Fruit fly (Drosophila melanogaster) whole organism, embryonic: ENCODE measurements around the gene CG16826.

Experiments
- Adf1 ChIP-seq: fragments of 200-800 bp; sonication (Bioruptor generic); IDR thresholded peaks from 2 replicates; pipeline ENCODE4 v1.3.6; 2022; ENCODE audit warnings: missing biosample characterization, missing genetic modification characterization
- Blimp-1 ChIP-seq: fragments of 200-800 bp; sonication (Bioruptor generic); optimal IDR thresholded peaks from 3 replicates; lab custom pipeline; 2018; ENCODE audit warnings: missing biosample characterization, missing genetic modification characterization, mild to moderate bottlenecking, moderate library complexity, missing genetic modification reagents
- C15 ChIP-seq: fragments of 200-800 bp; sonication (Bioruptor generic); IDR thresholded peaks from 3 replicates; pipeline ENCODE4 v1.3.6; 2022; ENCODE audit warnings: missing biosample characterization, missing genetic modification characterization
- CG10979 ChIP-seq: fragments of 200-800 bp; sonication (Bioruptor generic); optimal IDR thresholded peaks from 2 replicates; lab custom pipeline; 2018; ENCODE audit warnings: missing biosample characterization, mild to moderate bottlenecking, missing genetic modification characterization, moderate library complexity
- CG12769 ChIP-seq: fragments of 200-800 bp; sonication (Bioruptor generic); optimal IDR thresholded peaks from 2 replicates; lab custom pipeline; 2019; ENCODE audit warnings: missing biosample characterization, mild to moderate bottlenecking, missing genetic modification characterization, moderate library complexity
- CG14860 ChIP-seq: fragments of 200-800 bp; sonication (Bioruptor generic); IDR thresholded peaks from 3 replicates; pipeline ENCODE4 v1.3.6; 2022; ENCODE audit warnings: missing biosample characterization, missing genetic modification characterization; ENCODE audit not compliant: partially characterized antibody
- CG16779 ChIP-seq: fragments of 200-800 bp; sonication (Bioruptor generic); IDR thresholded peaks from 2 replicates; pipeline ENCODE4 v1.3.6; 2022; ENCODE audit warnings: missing biosample characterization, missing genetic modification characterization
- CG17359 ChIP-seq: fragments of 200-800 bp; sonication (Bioruptor generic); optimal IDR thresholded peaks from 3 replicates; lab custom pipeline; 2018; ENCODE audit warnings: missing biosample characterization, mild to moderate bottlenecking, missing genetic modification characterization, moderate library complexity
- CG1792 ChIP-seq: fragments of 200-800 bp; sonication (Bioruptor generic); optimal IDR thresholded peaks from 2 replicates; lab custom pipeline; 2016; ENCODE audit warnings: missing biosample characterization, missing genetic modification characterization
- CG18764 ChIP-seq: fragments of 200-800 bp; sonication (Bioruptor generic); optimal IDR thresholded peaks from 3 replicates; lab custom pipeline; 2016; ENCODE audit warnings: missing biosample characterization, missing genetic modification characterization
- CG2120 ChIP-seq: fragments of 200-800 bp; sonication (Bioruptor generic); optimal IDR thresholded peaks from 3 replicates; lab custom pipeline; 2016; ENCODE audit warnings: missing biosample characterization, missing genetic modification characterization
- CG2129 ChIP-seq: fragments of 200-800 bp; sonication (Bioruptor generic); IDR thresholded peaks from 2 replicates; pipeline ENCODE4 v1.3.6; 2022; ENCODE audit warnings: missing biosample characterization, missing genetic modification characterization; ENCODE audit not compliant: partially characterized antibody
- CG33213 ChIP-seq: fragments of 200-800 bp; sonication (Bioruptor generic); optimal IDR thresholded peaks from 3 replicates; lab custom pipeline; 2016; ENCODE audit warnings: missing biosample characterization, missing genetic modification characterization
- CG4360 ChIP-seq: fragments of 200-800 bp; sonication (Bioruptor generic); IDR thresholded peaks from 2 replicates; pipeline ENCODE4 v1.3.6; 2022; ENCODE audit warnings: missing biosample characterization, missing genetic modification characterization
- CG7556 ChIP-seq: fragments of 200-800 bp; sonication (Bioruptor generic); optimal IDR thresholded peaks from 2 replicates; lab custom pipeline; 2017; ENCODE audit warnings: missing biosample characterization, mild to moderate bottlenecking, missing genetic modification characterization
- CG9797 ChIP-seq: fragments of 200-800 bp; sonication (Bioruptor generic); optimal IDR thresholded peaks from 3 replicates; lab custom pipeline; 2018; ENCODE audit warnings: missing biosample characterization, mild to moderate bottlenecking, missing genetic modification characterization
- CHES-1-like ChIP-seq: fragments of 200-800 bp; sonication (Bioruptor generic); optimal IDR thresholded peaks from 2 replicates; lab custom pipeline; 2016; ENCODE audit warnings: missing biosample characterization, missing genetic modification characterization
- D19A ChIP-seq: fragments of 200-800 bp; optimal IDR thresholded peaks from 3 replicates; lab custom pipeline; 2019; ENCODE audit warnings: missing biosample characterization, mild to moderate bottlenecking, missing genetic modification characterization, moderate library complexity
- Doc2 ChIP-seq: fragments of 200-800 bp; sonication (Bioruptor generic); IDR thresholded peaks from 2 replicates; pipeline ENCODE4 v1.3.6; 2022; ENCODE audit warnings: missing biosample characterization, missing genetic modification characterization
- E2f2 ChIP-seq: fragments of 200-800 bp; sonication (Bioruptor generic); IDR thresholded peaks from 2 replicates; pipeline ENCODE4 v1.3.6; 2022; ENCODE audit warnings: missing biosample characterization, missing genetic modification characterization
- Hand ChIP-seq: fragments of 200-800 bp; sonication (Bioruptor generic); optimal IDR thresholded peaks from 2 replicates; lab custom pipeline; 2017; ENCODE audit warnings: mild to moderate bottlenecking, missing biosample characterization, missing genetic modification reagents, missing genetic modification characterization
- Hr39 ChIP-seq: fragments of >200 bp; optimal IDR thresholded peaks from 2 replicates; lab custom pipeline; 2017
- Hr51 ChIP-seq, 2 experiments: fragments of 200-800 bp; sonication (Bioruptor generic); optimal IDR thresholded peaks; 2 replicates in 1 of 2; 3 replicates in 1 of 2; lab custom pipeline; 2016 to 2018; ENCODE audit warnings: missing biosample characterization in 2 of 2, missing genetic modification characterization in 2 of 2, mild to moderate bottlenecking in 1 of 2, moderate library complexity in 1 of 2
- Hr78 ChIP-seq, 2 experiments: fragments of 200-800 bp in 1 of 2; fragments of >200 bp in 1 of 2; sonication (Bioruptor generic) in 1 of 2; optimal IDR thresholded peaks; 2 replicates each; lab custom pipeline; 2017 to 2019; ENCODE audit warnings: missing biosample characterization in 2 of 2, missing genetic modification characterization in 2 of 2, mild to moderate bottlenecking in 1 of 2, moderate library complexity in 1 of 2
- Lpt ChIP-seq: fragments of >200 bp; optimal IDR thresholded peaks from 2 replicates; lab custom pipeline; 2018; ENCODE audit warnings: missing biosample characterization, missing genetic modification characterization
- Meics ChIP-seq: fragments of 200-800 bp; sonication (Bioruptor generic); optimal IDR thresholded peaks from 2 replicates; lab custom pipeline; 2017; ENCODE audit warnings: missing biosample characterization, mild to moderate bottlenecking, missing genetic modification characterization
- Myb ChIP-seq: fragments of 200-800 bp; sonication (Bioruptor generic); optimal IDR thresholded peaks from 2 replicates; lab custom pipeline; 2016; ENCODE audit warnings: missing biosample characterization, missing genetic modification characterization
- Optix ChIP-seq: fragments of 200-800 bp; sonication (Bioruptor generic); IDR thresholded peaks from 3 replicates; pipeline ENCODE4 v1.3.6; 2022; ENCODE audit warnings: missing biosample characterization, missing genetic modification characterization
- Ravus ChIP-seq: fragments of 200-800 bp; sonication (Bioruptor generic); IDR thresholded peaks from 2 replicates; pipeline ENCODE4 v1.3.6; 2022; ENCODE audit warnings: missing biosample characterization, missing genetic modification characterization
- Sox102F ChIP-seq: fragments of 200-800 bp; sonication (Bioruptor generic); optimal IDR thresholded peaks from 2 replicates; lab custom pipeline; 2018; ENCODE audit warnings: missing biosample characterization, mild to moderate bottlenecking, missing genetic modification characterization, moderate library complexity
- Spps ChIP-seq: fragments of 200-800 bp; sonication (Bioruptor generic); optimal IDR thresholded peaks from 2 replicates; lab custom pipeline; 2018; ENCODE audit warnings: missing biosample characterization, mild to moderate bottlenecking, missing genetic modification characterization
- Sry-δ ChIP-seq: fragments of 200-800 bp; sonication (Bioruptor generic); optimal IDR thresholded peaks from 2 replicates; lab custom pipeline; 2016; ENCODE audit warnings: missing biosample characterization, missing genetic modification characterization
- ab ChIP-seq: fragments of 200-800 bp; sonication (Bioruptor generic); optimal IDR thresholded peaks from 2 replicates; lab custom pipeline; 2016; ENCODE audit warnings: missing biosample characterization, missing genetic modification characterization
- aop ChIP-seq: fragments of 200-800 bp; sonication (Bioruptor generic); IDR thresholded peaks from 2 replicates; pipeline ENCODE4 v1.3.6; 2022; ENCODE audit warnings: missing biosample characterization, missing genetic modification characterization
- danr ChIP-seq: fragments of 200-800 bp; sonication (Bioruptor generic); IDR thresholded peaks from 2 replicates; pipeline ENCODE4 v1.3.6; 2022; ENCODE audit warnings: missing biosample characterization, missing genetic modification characterization
- disco-r ChIP-seq: fragments of 200-800 bp; sonication (Bioruptor generic); optimal IDR thresholded peaks from 2 replicates; lab custom pipeline; 2016; ENCODE audit warnings: missing biosample characterization, missing genetic modification characterization
- dmrt11E ChIP-seq: fragments of 200-800 bp; sonication (Bioruptor generic); optimal IDR thresholded peaks from 3 replicates; lab custom pipeline; 2018; ENCODE audit warnings: missing biosample characterization, mild to moderate bottlenecking, missing genetic modification characterization, moderate library complexity
- ftz-f1 ChIP-seq: fragments of 200-800 bp; sonication (Bioruptor generic); optimal IDR thresholded peaks from 2 replicates; lab custom pipeline; 2016; ENCODE audit warnings: missing biosample characterization, missing genetic modification characterization
- inv ChIP-seq: fragments of 200-800 bp; sonication (Bioruptor generic); IDR thresholded peaks from 2 replicates; pipeline ENCODE4 v1.3.6; 2022; ENCODE audit warnings: missing biosample characterization, missing genetic modification characterization; ENCODE audit not compliant: partially characterized antibody
- kah ChIP-seq: fragments of 200-800 bp; sonication (Bioruptor generic); optimal IDR thresholded peaks from 2 replicates; lab custom pipeline; 2018; ENCODE audit warnings: missing biosample characterization, mild to moderate bottlenecking, missing genetic modification characterization
- maf-S ChIP-seq: fragments of 200-800 bp; sonication (Bioruptor generic); optimal IDR thresholded peaks from 2 replicates; lab custom pipeline; 2016; ENCODE audit warnings: missing biosample characterization, missing genetic modification characterization
- rib ChIP-seq: fragments of 200-800 bp; sonication (Bioruptor generic); IDR thresholded peaks from 2 replicates; pipeline ENCODE4 v1.3.6; 2022; ENCODE audit warnings: missing biosample characterization, missing genetic modification characterization
- run ChIP-seq: fragments of 200-800 bp; sonication (Bioruptor generic); optimal IDR thresholded peaks from 3 replicates; lab custom pipeline; 2018; ENCODE audit warnings: missing biosample characterization, mild to moderate bottlenecking, missing genetic modification characterization
- sc ChIP-seq, 3 experiments: fragments of >200 bp in 2 of 3; fragments of 200-800 bp in 1 of 3; sonication (Bioruptor generic) in 1 of 3; optimal IDR thresholded peaks; 2 replicates in 2 of 3; 3 replicates in 1 of 3; lab custom pipeline; 2017; ENCODE audit warnings: mild to moderate bottlenecking in 1 of 3, missing biosample characterization in 1 of 3, missing genetic modification characterization in 1 of 3, missing genetic modification reagents in 1 of 3
- schlank ChIP-seq: fragments of 200-800 bp; sonication (Bioruptor generic); optimal IDR thresholded peaks from 2 replicates; lab custom pipeline; 2018; ENCODE audit warnings: missing biosample characterization, mild to moderate bottlenecking, missing genetic modification characterization
- slbo ChIP-seq: fragments of 200-800 bp; sonication (Bioruptor generic); IDR thresholded peaks from 2 replicates; pipeline ENCODE4 v1.3.6; 2022; ENCODE audit warnings: missing biosample characterization, missing genetic modification characterization
- trh ChIP-seq: fragments of 200-800 bp; sonication (Bioruptor generic); optimal IDR thresholded peaks from 2 replicates; lab custom pipeline; 2016; ENCODE audit warnings: missing biosample characterization, missing genetic modification characterization
- zen2 ChIP-seq: fragments of 200-800 bp; sonication (Bioruptor generic); IDR thresholded peaks from 3 replicates; pipeline ENCODE4 v1.3.6; 2022; ENCODE audit warnings: missing biosample characterization, missing genetic modification characterization; ENCODE audit not compliant: partially characterized antibody

The CG16826 gene

DNA sequence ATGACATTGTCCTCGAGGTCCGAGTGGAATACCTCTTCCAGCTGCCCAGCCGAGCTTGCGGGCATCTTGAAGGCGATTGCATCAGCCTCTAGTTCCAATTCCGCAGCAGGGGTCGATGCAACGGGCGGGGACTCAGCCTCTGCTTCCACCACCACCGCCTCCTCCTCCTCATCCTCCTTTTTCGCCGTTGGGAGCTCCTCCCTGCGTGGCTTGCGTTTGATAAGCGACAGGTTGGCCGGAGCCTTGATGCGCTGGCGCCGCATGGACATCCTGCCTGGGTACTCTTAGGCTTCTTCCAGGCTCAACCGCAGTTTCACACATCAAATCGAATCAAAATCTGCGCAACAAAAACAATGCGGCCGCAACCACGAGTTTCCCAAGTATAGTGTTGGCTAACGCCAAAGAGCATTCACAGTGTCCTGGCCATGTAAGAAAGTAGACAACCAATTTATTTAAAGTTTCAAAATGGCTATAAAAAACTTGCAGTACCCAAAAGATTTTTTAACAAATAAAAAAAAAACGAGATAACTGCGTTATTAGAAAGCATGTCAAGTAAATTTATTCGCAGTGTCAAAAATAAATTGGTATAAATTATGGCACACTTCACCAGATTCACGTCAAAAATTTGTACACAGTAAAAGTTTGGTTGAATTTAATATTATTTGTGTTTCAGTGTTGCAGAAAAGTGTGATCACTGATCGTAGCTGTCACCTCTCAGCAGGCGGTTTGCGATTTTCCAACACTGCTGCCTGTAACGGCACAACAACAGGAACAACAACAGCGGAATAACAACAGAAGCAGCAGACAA lies 26.1 kb downstream of the CG16826 start, which contains the start of the genes Bdp1 and CG6565 (continued):
- TF ChIP-seq CG33213 (GFP tag; lab: Kevin White, UChicago) (peak; percentile 98), schlank (tag; lab: Kevin White, UChicago) (peak; percentile 88), CG9797 (GFP tag; lab: Kevin White, UChicago) (peak; percentile 44), CG16779 (GFP tag; lab: Robert Waterston, UW) (peak; percentile 65; the same call in 1 of the 2 replicates), Adf1 (GFP tag; lab: Robert Waterston, UW) (peak; percentile 82), aop (no peak), inv (GFP tag; lab: Robert Waterston, UW) (0 out of 2 replicates have a peak, but pooled peaks have one; percentile 42), sc (optimal IDR thresholded peaks at IDR 0.05; lab: Kevin White, UChicago) (no peak), sc (GFP tag; optimal IDR thresholded peaks at IDR 0.05; lab: Kevin White, UChicago) (peak; percentile 97), Spps (tag; lab: Kevin White, UChicago) (peak; percentile 92), trh (GFP tag; lab: Kevin White, UChicago) (peak; percentile 96), disco-r (GFP tag; lab: Kevin White, UChicago) (peak; percentile 98), Optix (GFP tag; lab: Robert Waterston, UW) (peak; percentile 89), Hr51 (GFP tag; optimal IDR thresholded peaks at IDR 0.05; lab: Kevin White, UChicago) (peak; percentile 96 to 98), Hr78 (GFP tag; optimal IDR thresholded peaks at IDR 0.05; lab: Kevin White, UChicago) (no peak), Hand (GFP tag; lab: Kevin White, UChicago) (peak; percentile 80), E2f2 (GFP tag; lab: Robert Waterston, UW) (peak; percentile 76), zen2 (no peak), danr (GFP tag; lab: Robert Waterston, UW) (peak; percentile 97), CG7556 (peak; percentile 98), CG4360 (GFP tag; lab: Robert Waterston, UW) (peak; percentile 48; the same call in 1 of the 2 replicates), Lpt (GFP tag; lab: Kevin White, UChicago) (no peak), CG18764 (GFP tag; lab: Kevin White, UChicago) (peak; percentile 96), dmrt11E (peak; percentile 98), CG2129 (GFP tag; lab: Robert Waterston, UW) (no peak), kah (GFP tag; lab: Kevin White, UChicago) (peak; percentile 79), Ravus (GFP tag; lab: Robert Waterston, UW) (peak; percentile 78), C15 (peak; percentile 86), ftz-f1 (GFP tag; lab: Kevin White, UChicago) (peak; percentile 52), Myb (GFP tag; lab: Kevin White, UChicago) (peak; percentile 94), CG14860 (no peak), Hr39 (lab: Kevin White, UChicago) (no peak), CG12769 (tag; lab: Kevin White, UChicago) (no peak), D19A (tag; lab: Kevin White, UChicago) (peak; percentile 86), CG1792 (GFP tag; lab: Kevin White, UChicago) (peak; percentile 97), CG17359 (peak; percentile 95), maf-S (GFP tag; lab: Kevin White, UChicago) (peak; percentile 98), slbo (GFP tag; lab: Robert Waterston, UW) (peak; percentile 98), Doc2 (GFP tag; lab: Robert Waterston, UW) (peak; percentile 91), run (tag; lab: Kevin White, UChicago) (peak; percentile 82), Blimp-1 (GFP tag; lab: Kevin White, UChicago) (peak; percentile 92), Meics (GFP tag; lab: Kevin White, UChicago) (peak; percentile 96), Sox102F (peak; percentile 98), CHES-1-like (GFP tag; lab: Kevin White, UChicago) (peak; percentile 98), ab (peak; percentile 97), Sry-δ (GFP tag; lab: Kevin White, UChicago) (peak; percentile 85), CG2120 (peak; percentile 99), rib (peak; percentile 96), CG10979 (peak; percentile 94)
